Worm (Caenorhabditis elegans) whole organism, young adult: ENCODE data around the gene sdhd-1.

Experiments
- B0336.3 ChIP-seq: fragments of 200-800 bp; sonication (Bioruptor generic); IDR thresholded peaks from 2 replicates; pipeline ENCODE4 v1.3.6; 2022; ENCODE audit warnings: missing genetic modification characterization, missing compliant biosample characterization
- C17E4.6 ChIP-seq: fragments of 200-800 bp; sonication (Bioruptor generic); IDR thresholded peaks from 2 replicates; pipeline ENCODE4 v1.3.6; 2022; ENCODE audit warnings: missing genetic modification reagents, missing genetic modification characterization, missing compliant biosample characterization
- F37B4.10 ChIP-seq: fragments of 200-800 bp; sonication (Bioruptor generic); IDR thresholded peaks from 2 replicates; pipeline ENCODE4 v1.3.6; 2022; ENCODE audit warnings: missing genetic modification characterization, missing compliant biosample characterization
- F49E8.2 ChIP-seq: sonication (generic microtip); optimal IDR thresholded peaks from 3 replicates; lab custom pipeline; 2017; ENCODE audit warnings: missing genetic modification characterization, mild to moderate bottlenecking, missing compliant biosample characterization, antibody characterized with exemption, moderate library complexity; ENCODE audit not compliant: insufficient read depth
- F52B5.7 ChIP-seq: sonication (generic microtip); optimal IDR thresholded peaks from 2 replicates; lab custom pipeline; 2016; ENCODE audit warnings: mild to moderate bottlenecking, missing genetic modification characterization, missing compliant biosample characterization
- F57A8.1 ChIP-seq: fragments of 200-800 bp; sonication (Bioruptor generic); optimal IDR thresholded peaks from 2 replicates; lab custom pipeline; 2018; ENCODE audit warnings: mild to moderate bottlenecking, missing genetic modification characterization, moderate library complexity, missing compliant biosample characterization
- F57C9.4 ChIP-seq: sonication (generic microtip); optimal IDR thresholded peaks from 2 replicates; lab custom pipeline; 2017; ENCODE audit warnings: mild to moderate bottlenecking, missing genetic modification characterization, missing compliant biosample characterization
- Y79H2A.3 ChIP-seq: fragments of 200-800 bp; sonication (Bioruptor generic); conservative IDR thresholded peaks from 2 replicates; pipeline ENCODE4 v1.3.6; 2022; ENCODE audit warnings: missing genetic modification reagents, missing genetic modification characterization, missing compliant biosample characterization
- aptf-2 ChIP-seq: fragments of 200-800 bp; sonication (Bioruptor generic); conservative IDR thresholded peaks from 2 replicates; pipeline ENCODE4 v1.3.6; 2022; ENCODE audit warnings: missing genetic modification reagents, missing genetic modification characterization, missing compliant biosample characterization
- athp-1 ChIP-seq: sonication (generic microtip); optimal IDR thresholded peaks from 2 replicates; lab custom pipeline; 2017; ENCODE audit warnings: mild to moderate bottlenecking, missing genetic modification characterization, missing compliant biosample characterization
- attf-5 ChIP-seq: fragments of 200-800 bp; sonication (Bioruptor generic); optimal IDR thresholded peaks from 2 replicates; lab custom pipeline; 2018; ENCODE audit warnings: mild to moderate bottlenecking, missing genetic modification characterization, missing compliant biosample characterization
- bed-1 ChIP-seq: fragments of 200-800 bp; sonication (Bioruptor generic); IDR thresholded peaks from 2 replicates; pipeline ENCODE4 v1.3.6; 2022; ENCODE audit warnings: missing genetic modification reagents, missing genetic modification characterization, missing compliant biosample characterization
- bed-2 ChIP-seq: fragments of 200-800 bp; sonication (Bioruptor generic); IDR thresholded peaks from 2 replicates; pipeline ENCODE4 v1.3.6; 2022; ENCODE audit warnings: missing genetic modification reagents, missing genetic modification characterization, missing compliant biosample characterization
- ccch-3 ChIP-seq: fragments of 200-800 bp; sonication (Bioruptor generic); optimal IDR thresholded peaks from 2 replicates; lab custom pipeline; 2018; ENCODE audit warnings: mild to moderate bottlenecking, missing genetic modification characterization, missing compliant biosample characterization
- cebp-2 ChIP-seq: fragments of 200-800 bp; sonication (Bioruptor generic); IDR thresholded peaks from 2 replicates; pipeline ENCODE4 v1.3.6; 2022; ENCODE audit warnings: missing genetic modification characterization, missing compliant biosample characterization
- ceh-100 ChIP-seq: fragments of 200-800 bp; sonication (Bioruptor generic); IDR thresholded peaks from 2 replicates; pipeline ENCODE4 v1.3.6; 2022; ENCODE audit warnings: missing genetic modification reagents, missing genetic modification characterization, missing compliant biosample characterization
- ceh-40 ChIP-seq: fragments of 200-800 bp; sonication (Bioruptor generic); IDR thresholded peaks from 2 replicates; pipeline ENCODE4 v1.3.6; 2022; ENCODE audit warnings: missing genetic modification characterization, missing compliant biosample characterization
- ceh-91 ChIP-seq: fragments of 200-800 bp; sonication (Bioruptor generic); IDR thresholded peaks from 2 replicates; pipeline ENCODE4 v1.3.6; 2022; ENCODE audit warnings: missing genetic modification reagents, missing genetic modification characterization, missing compliant biosample characterization
- chd-7 ChIP-seq: sonication (generic microtip); optimal IDR thresholded peaks from 2 replicates; lab custom pipeline; 2016; ENCODE audit warnings: mild to moderate bottlenecking, missing genetic modification characterization, moderate library complexity, missing compliant biosample characterization
- egrh-3 ChIP-seq: fragments of 200-800 bp; sonication (Bioruptor generic); IDR thresholded peaks from 2 replicates; pipeline ENCODE4 v1.3.6; 2022; ENCODE audit warnings: missing genetic modification reagents, missing genetic modification characterization, missing compliant biosample characterization
- ets-4 ChIP-seq: fragments of 200-800 bp; sonication (Bioruptor generic); optimal IDR thresholded peaks from 2 replicates; lab custom pipeline; 2018; ENCODE audit warnings: mild to moderate bottlenecking, missing genetic modification characterization, missing compliant biosample characterization
- fkh-3 ChIP-seq: sonication (generic microtip); optimal IDR thresholded peaks from 2 replicates; lab custom pipeline; 2016; ENCODE audit warnings: mild to moderate bottlenecking, missing genetic modification characterization, missing compliant biosample characterization
- gei-17 ChIP-seq: fragments of 200-800 bp; sonication (Bioruptor generic); optimal IDR thresholded peaks from 2 replicates; lab custom pipeline; 2018; ENCODE audit warnings: mild to moderate bottlenecking, missing genetic modification characterization, missing compliant biosample characterization
- hlh-26 ChIP-seq: fragments of 200-800 bp; sonication (Bioruptor generic); conservative IDR thresholded peaks from 2 replicates; pipeline ENCODE4 v1.3.6; 2022; ENCODE audit warnings: missing genetic modification reagents, missing genetic modification characterization, missing compliant biosample characterization
- hmg-1.2 ChIP-seq: fragments of 200-800 bp; sonication (Bioruptor generic); IDR thresholded peaks from 2 replicates; pipeline ENCODE4 v1.3.6; 2022; ENCODE audit warnings: missing genetic modification reagents, missing genetic modification characterization, missing compliant biosample characterization
- hmg-20 ChIP-seq: fragments of 200-800 bp; sonication (Bioruptor generic); IDR thresholded peaks from 2 replicates; pipeline ENCODE4 v1.3.6; 2022; ENCODE audit warnings: missing genetic modification reagents, missing genetic modification characterization, missing compliant biosample characterization
- hrde-1 ChIP-seq: sonication (generic microtip); optimal IDR thresholded peaks from 2 replicates; lab custom pipeline; 2016; ENCODE audit warnings: missing genetic modification characterization, mild to moderate bottlenecking, missing compliant biosample characterization, moderate library complexity, missing genotype, missing genetic modification reagents, borderline replicate concordance
- hsf-1 ChIP-seq: fragments of 200-800 bp; sonication (Bioruptor generic); IDR thresholded peaks from 2 replicates; pipeline ENCODE4 v1.3.6; 2022; ENCODE audit warnings: missing genetic modification reagents, missing genetic modification characterization, missing compliant biosample characterization
- lin-54 ChIP-seq: fragments of 200-800 bp; sonication (Bioruptor generic); optimal IDR thresholded peaks from 2 replicates; lab custom pipeline; 2018; ENCODE audit warnings: mild to moderate bottlenecking, missing genetic modification characterization, missing compliant biosample characterization
- madf-3 ChIP-seq: fragments of 200-800 bp; sonication (Bioruptor generic); IDR thresholded peaks from 2 replicates; pipeline ENCODE4 v1.3.6; 2022; ENCODE audit warnings: missing genetic modification reagents, missing genetic modification characterization, missing compliant biosample characterization
- madf-6 ChIP-seq: fragments of 200-800 bp; sonication (Bioruptor generic); IDR thresholded peaks from 2 replicates; pipeline ENCODE4 v1.3.6; 2022; ENCODE audit warnings: missing genetic modification reagents, missing genetic modification characterization, missing compliant biosample characterization
- mes-4 ChIP-seq: sonication (generic microtip); optimal IDR thresholded peaks from 2 replicates; lab custom pipeline; 2016; ENCODE audit warnings: missing genotype, missing genetic modification characterization, missing compliant biosample characterization
- mxl-1 ChIP-seq: sonication (generic microtip); optimal IDR thresholded peaks from 2 replicates; lab custom pipeline; 2016; ENCODE audit warnings: missing genetic modification characterization, missing compliant biosample characterization
- nfya-2 ChIP-seq: fragments of 200-800 bp; sonication (Bioruptor generic); IDR thresholded peaks from 2 replicates; pipeline ENCODE4 v1.3.6; 2022; ENCODE audit warnings: missing genetic modification reagents, missing genetic modification characterization, missing compliant biosample characterization
- nhr-179 ChIP-seq: sonication (generic microtip); optimal IDR thresholded peaks from 2 replicates; lab custom pipeline; 2016; ENCODE audit warnings: mild to moderate bottlenecking, missing genetic modification characterization, missing compliant biosample characterization
- nhr-80 ChIP-seq: sonication (generic microtip); optimal IDR thresholded peaks from 2 replicates; lab custom pipeline; 2016; ENCODE audit warnings: missing genetic modification characterization, missing compliant biosample characterization
- rec-8 ChIP-seq, 2 experiments: sonication (generic microtip); optimal IDR thresholded peaks; 2 replicates each; lab custom pipeline; 2016; ENCODE audit warnings: mild to moderate bottlenecking in 2 of 2, missing genetic modification characterization in 2 of 2, missing genetic modification reagents in 2 of 2, missing genotype in 2 of 2, missing biosample characterization in 1 of 2, missing compliant biosample characterization in 1 of 2, moderate library complexity in 1 of 2
- sdz-38 ChIP-seq: sonication (generic microtip); optimal IDR thresholded peaks from 2 replicates; lab custom pipeline; 2016; ENCODE audit warnings: missing genotype, missing genetic modification characterization, missing compliant biosample characterization
- snpc-1.1 ChIP-seq: sonication (generic microtip); optimal IDR thresholded peaks from 2 replicates; lab custom pipeline; 2017; ENCODE audit warnings: missing genetic modification characterization, mild to moderate bottlenecking, missing compliant biosample characterization, antibody characterized with exemption, moderate library complexity, missing genotype, missing genetic modification reagents; ENCODE audit not compliant: insufficient read depth
- snpc-1.3 ChIP-seq: sonication (generic microtip); optimal IDR thresholded peaks from 2 replicates; lab custom pipeline; 2017; ENCODE audit warnings: missing genetic modification characterization, mild to moderate bottlenecking, missing compliant biosample characterization, antibody characterized with exemption, moderate library complexity, missing genotype, missing genetic modification reagents; ENCODE audit not compliant: insufficient read depth
- somi-1 ChIP-seq: fragments of 200-800 bp; sonication (Bioruptor generic); optimal IDR thresholded peaks from 2 replicates; lab custom pipeline; 2018; ENCODE audit warnings: mild to moderate bottlenecking, missing genetic modification characterization, missing compliant biosample characterization
- tbp1 ChIP-seq: fragments of 200-800 bp; sonication (Bioruptor generic); optimal IDR thresholded peaks from 2 replicates; lab custom pipeline; 2018; ENCODE audit warnings: mild to moderate bottlenecking, missing genetic modification characterization, missing compliant biosample characterization
- tlf-1 ChIP-seq: fragments of 200-800 bp; sonication (Bioruptor generic); optimal IDR thresholded peaks from 2 replicates; lab custom pipeline; 2018; ENCODE audit warnings: mild to moderate bottlenecking, missing genetic modification characterization, missing compliant biosample characterization
- unc-130 ChIP-seq: sonication (generic microtip); optimal IDR thresholded peaks from 2 replicates; lab custom pipeline; 2016; ENCODE audit warnings: missing genetic modification reagents, missing genetic modification characterization, missing compliant biosample characterization
- zim-3 ChIP-seq: sonication (generic microtip); optimal IDR thresholded peaks from 2 replicates; lab custom pipeline; 2017; ENCODE audit warnings: mild to moderate bottlenecking, missing genetic modification characterization, moderate library complexity, missing compliant biosample characterization
- ztf-22 ChIP-seq: fragments of 200-800 bp; sonication (Bioruptor generic); optimal IDR thresholded peaks from 2 replicates; lab custom pipeline; 2018; ENCODE audit warnings: mild to moderate bottlenecking, missing genetic modification characterization, moderate library complexity, missing compliant biosample characterization
- ztf-25 ChIP-seq: fragments of 200-800 bp; sonication (Bioruptor generic); IDR thresholded peaks from 2 replicates; pipeline ENCODE4 v1.3.6; 2022; ENCODE audit warnings: missing genetic modification reagents, missing genetic modification characterization, missing compliant biosample characterization
- ztf-28 ChIP-seq: fragments of 200-800 bp; sonication (Bioruptor generic); IDR thresholded peaks from 2 replicates; pipeline ENCODE4 v1.3.6; 2022; ENCODE audit warnings: missing genetic modification reagents, missing genetic modification characterization, missing compliant biosample characterization
- ztf-3 ChIP-seq: fragments of 200-800 bp; sonication (Bioruptor generic); optimal IDR thresholded peaks from 2 replicates; lab custom pipeline; 2018; ENCODE audit warnings: mild to moderate bottlenecking, missing genetic modification characterization, missing compliant biosample characterization

sdhd-1 gene

ce11 chrII:11042878-11043331 lies 6.8 kb downstream of the sdhd-1 start:
- TF ChIP-seq Y79H2A.3 (GFP tag; lab: Robert Waterston, UW) (no peak), hsf-1 (no peak), ceh-91 (GFP tag; lab: Robert Waterston, UW) (no peak), ztf-25 (GFP tag; lab: Robert Waterston, UW) (no peak), ccch-3 (GFP tag; lab: Kevin White, UChicago) (no peak), ztf-28 (GFP tag; lab: Robert Waterston, UW) (no peak), sdz-38 (tag; lab: Kevin White, UChicago) (no peak), tlf-1 (GFP tag; lab: Kevin White, UChicago) (no peak), madf-6 (GFP tag; lab: Robert Waterston, UW) (0 out of 2 replicates have a peak, but pooled peaks have one; percentile 37), F57A8.1 (GFP tag; lab: Kevin White, UChicago) (no peak), mes-4 (no peak), tbp1 (GFP tag; lab: Kevin White, UChicago) (peak; percentile 52), somi-1 (no peak), snpc-1.3 (peak; percentile 21), bed-1 (GFP tag; lab: Robert Waterston, UW) (no peak), egrh-3 (GFP tag; lab: Robert Waterston, UW) (peak; percentile 72), ztf-22 (GFP tag; lab: Kevin White, UChicago) (peak; percentile 11), cebp-2 (GFP tag; lab: Robert Waterston, UW) (no peak), F52B5.7 (tag; lab: Kevin White, UChicago) (no peak), athp-1 (tag; lab: Kevin White, UChicago) (peak; percentile 14), attf-5 (GFP tag; lab: Kevin White, UChicago) (peak; percentile 85), hmg-1.2 (peak; percentile 56), ztf-3 (GFP tag; lab: Kevin White, UChicago) (no peak), ceh-100 (no peak; the same call in 1 of the 2 replicates), hlh-26 (GFP tag; lab: Robert Waterston, UW) (no peak), nfya-2 (GFP tag; lab: Robert Waterston, UW) (no peak), ets-4 (GFP tag; lab: Kevin White, UChicago) (peak; percentile 16), lin-54 (GFP tag; lab: Kevin White, UChicago) (peak; percentile 34), nhr-80 (tag; lab: Kevin White, UChicago) (peak; percentile 93), chd-7 (peak; percentile 1), bed-2 (GFP tag; lab: Robert Waterston, UW) (no peak), snpc-1.1 (tag; lab: Kevin White, UChicago) (no peak), gei-17 (peak; percentile 5), F37B4.10 (GFP tag; lab: Robert Waterston, UW) (no peak), C17E4.6 (GFP tag; lab: Robert Waterston, UW) (no peak), madf-3 (GFP tag; lab: Robert Waterston, UW) (no peak), rec-8 (tag; optimal IDR thresholded peaks at IDR 0.05; lab: Kevin White, UChicago) (no peak), nhr-179 (tag; lab: Kevin White, UChicago) (no peak), aptf-2 (GFP tag; lab: Robert Waterston, UW) (no peak), zim-3 (no peak), hrde-1 (tag; lab: Kevin White, UChicago) (no peak), F49E8.2 (tag; lab: Kevin White, UChicago) (no peak), hmg-20 (GFP tag; lab: Robert Waterston, UW) (no peak), F57C9.4 (tag; lab: Kevin White, UChicago) (no peak), B0336.3 (peak; percentile 82), mxl-1 (tag; lab: Kevin White, UChicago) (no peak), unc-130 (GFP tag; lab: Kevin White, UChicago) (no peak), fkh-3 (tag; lab: Kevin White, UChicago) (no peak), ceh-40 (no peak)
